Worm (Caenorhabditis elegans) whole organism, young adult: ENCODE results near the gene F41H10.5.

ENCODE experiments used
- B0336.3 ChIP-seq: fragments of 200-800 bp; sonication (Bioruptor generic); IDR thresholded peaks from 2 replicates; pipeline ENCODE4 v1.3.6; 2022; ENCODE audit warnings: missing genetic modification characterization, missing compliant biosample characterization
- F22D6.2 ChIP-seq: sonication (generic microtip); optimal IDR thresholded peaks from 2 replicates; lab custom pipeline; 2016; ENCODE audit warnings: mild to moderate bottlenecking, missing genetic modification characterization, missing compliant biosample characterization
- F23B12.7 ChIP-seq: sonication (generic microtip); optimal IDR thresholded peaks from 2 replicates; lab custom pipeline; 2017; ENCODE audit warnings: missing genetic modification characterization, mild to moderate bottlenecking, missing compliant biosample characterization, antibody characterized with exemption, moderate library complexity; ENCODE audit not compliant: insufficient read depth
- F55B11.4 ChIP-seq: sonication (generic microtip); optimal IDR thresholded peaks from 2 replicates; lab custom pipeline; 2016; ENCODE audit warnings: missing compliant biosample characterization, missing genetic modification characterization, borderline replicate concordance; ENCODE audit not compliant: insufficient read depth
- T07F8.4 ChIP-seq: sonication (generic microtip); optimal IDR thresholded peaks from 2 replicates; lab custom pipeline; 2016; ENCODE audit warnings: mild to moderate bottlenecking, missing genetic modification characterization, moderate library complexity, missing compliant biosample characterization
- Y53F4B.3 ChIP-seq: fragments of 200-800 bp; sonication (Bioruptor generic); IDR thresholded peaks from 2 replicates; pipeline ENCODE4 v1.3.6; 2022; ENCODE audit warnings: missing genetic modification reagents, missing genetic modification characterization, missing compliant biosample characterization
- Y95B8A.8 ChIP-seq: fragments of 200-800 bp; sonication (Bioruptor generic); IDR thresholded peaks from 2 replicates; pipeline ENCODE4 v1.3.6; 2022; ENCODE audit warnings: missing genetic modification reagents, missing genetic modification characterization, missing compliant biosample characterization
- ZK185.1 ChIP-seq: sonication (generic microtip); optimal IDR thresholded peaks from 2 replicates; lab custom pipeline; 2016; ENCODE audit warnings: mild to moderate bottlenecking, missing genetic modification characterization, missing compliant biosample characterization; ENCODE audit not compliant: poor library complexity, severe bottlenecking
- aptf-3 ChIP-seq: fragments of 200-800 bp; sonication (Bioruptor generic); IDR thresholded peaks from 2 replicates; pipeline ENCODE4 v1.3.6; 2022; ENCODE audit warnings: missing genetic modification characterization, missing compliant biosample characterization
- athp-1 ChIP-seq: sonication (generic microtip); optimal IDR thresholded peaks from 2 replicates; lab custom pipeline; 2017; ENCODE audit warnings: mild to moderate bottlenecking, missing genetic modification characterization, missing compliant biosample characterization
- attf-5 ChIP-seq: fragments of 200-800 bp; sonication (Bioruptor generic); optimal IDR thresholded peaks from 2 replicates; lab custom pipeline; 2018; ENCODE audit warnings: mild to moderate bottlenecking, missing genetic modification characterization, missing compliant biosample characterization
- ccch-3 ChIP-seq: fragments of 200-800 bp; sonication (Bioruptor generic); optimal IDR thresholded peaks from 2 replicates; lab custom pipeline; 2018; ENCODE audit warnings: mild to moderate bottlenecking, missing genetic modification characterization, missing compliant biosample characterization
- cebp-1 ChIP-seq, 2 experiments: fragments of 200-800 bp in 1 of 2; sonication (Bioruptor generic) in 1 of 2; sonication (generic microtip) in 1 of 2; IDR thresholded peaks in 1 of 2; optimal IDR thresholded peaks in 1 of 2; 2 replicates each; pipeline versions ENCODE4 v1.3.6 to Lab custom; 2017 to 2022; ENCODE audit warnings: missing compliant biosample characterization in 2 of 2, missing genetic modification characterization in 2 of 2, mild to moderate bottlenecking in 1 of 2, missing genetic modification reagents in 1 of 2, moderate library complexity in 1 of 2
- ceh-100 ChIP-seq: fragments of 200-800 bp; sonication (Bioruptor generic); IDR thresholded peaks from 2 replicates; pipeline ENCODE4 v1.3.6; 2022; ENCODE audit warnings: missing genetic modification reagents, missing genetic modification characterization, missing compliant biosample characterization
- ceh-40 ChIP-seq: fragments of 200-800 bp; sonication (Bioruptor generic); IDR thresholded peaks from 2 replicates; pipeline ENCODE4 v1.3.6; 2022; ENCODE audit warnings: missing genetic modification characterization, missing compliant biosample characterization
- ceh-79 ChIP-seq: sonication (generic microtip); optimal IDR thresholded peaks from 2 replicates; lab custom pipeline; 2017; ENCODE audit warnings: mild to moderate bottlenecking, missing genetic modification characterization, missing compliant biosample characterization
- ceh-91 ChIP-seq: fragments of 200-800 bp; sonication (Bioruptor generic); IDR thresholded peaks from 2 replicates; pipeline ENCODE4 v1.3.6; 2022; ENCODE audit warnings: missing genetic modification reagents, missing genetic modification characterization, missing compliant biosample characterization
- die-1 ChIP-seq: sonication (generic microtip); optimal IDR thresholded peaks from 2 replicates; lab custom pipeline; 2016; ENCODE audit warnings: missing genotype, mild to moderate bottlenecking, missing genetic modification characterization, missing compliant biosample characterization
- dox-1 ChIP-seq: fragments of 200-800 bp; sonication (Bioruptor generic); IDR thresholded peaks from 2 replicates; pipeline ENCODE4 v1.3.6; 2022; ENCODE audit warnings: missing genetic modification reagents, missing genetic modification characterization, missing compliant biosample characterization
- efl-1 ChIP-seq: fragments of 150-350 bp; optimal IDR thresholded peaks from 2 replicates; lab custom pipeline; 2014; ENCODE audit warnings: missing biosample characterization, missing genetic modification reagents, missing genetic modification characterization
- egl-18 ChIP-seq: fragments of 200-800 bp; sonication (Bioruptor generic); IDR thresholded peaks from 2 replicates; pipeline ENCODE4 v1.3.6; 2022; ENCODE audit warnings: missing genetic modification reagents, missing genetic modification characterization, missing compliant biosample characterization
- egl-44 ChIP-seq: fragments of 200-800 bp; sonication (Bioruptor generic); IDR thresholded peaks from 2 replicates; pipeline ENCODE4 v1.3.6; 2022; ENCODE audit warnings: missing genetic modification reagents, missing genetic modification characterization, missing compliant biosample characterization
- ekl-4 ChIP-seq: fragments of 200-800 bp; sonication (Bioruptor generic); IDR thresholded peaks from 2 replicates; pipeline ENCODE4 v1.3.6; 2022; ENCODE audit warnings: missing genetic modification reagents, missing genetic modification characterization, missing compliant biosample characterization
- gei-17 ChIP-seq: fragments of 200-800 bp; sonication (Bioruptor generic); optimal IDR thresholded peaks from 2 replicates; lab custom pipeline; 2018; ENCODE audit warnings: mild to moderate bottlenecking, missing genetic modification characterization, missing compliant biosample characterization
- hlh-26 ChIP-seq: fragments of 200-800 bp; sonication (Bioruptor generic); conservative IDR thresholded peaks from 2 replicates; pipeline ENCODE4 v1.3.6; 2022; ENCODE audit warnings: missing genetic modification reagents, missing genetic modification characterization, missing compliant biosample characterization
- hsf-1 ChIP-seq: fragments of 200-800 bp; sonication (Bioruptor generic); IDR thresholded peaks from 2 replicates; pipeline ENCODE4 v1.3.6; 2022; ENCODE audit warnings: missing genetic modification reagents, missing genetic modification characterization, missing compliant biosample characterization
- lin-54 ChIP-seq: fragments of 200-800 bp; sonication (Bioruptor generic); optimal IDR thresholded peaks from 2 replicates; lab custom pipeline; 2018; ENCODE audit warnings: mild to moderate bottlenecking, missing genetic modification characterization, missing compliant biosample characterization
- madf-6 ChIP-seq: fragments of 200-800 bp; sonication (Bioruptor generic); IDR thresholded peaks from 2 replicates; pipeline ENCODE4 v1.3.6; 2022; ENCODE audit warnings: missing genetic modification reagents, missing genetic modification characterization, missing compliant biosample characterization
- mcd-1 ChIP-seq: fragments of 200-800 bp; sonication (Bioruptor generic); IDR thresholded peaks from 2 replicates; pipeline ENCODE4 v1.3.6; 2022; ENCODE audit warnings: missing genetic modification reagents, missing genetic modification characterization, missing compliant biosample characterization
- nfyb-1 ChIP-seq: fragments of 200-800 bp; sonication (Bioruptor generic); IDR thresholded peaks from 2 replicates; pipeline ENCODE4 v1.3.6; 2022; ENCODE audit warnings: missing genetic modification reagents, missing genetic modification characterization, missing compliant biosample characterization
- nhr-80 ChIP-seq: sonication (generic microtip); optimal IDR thresholded peaks from 2 replicates; lab custom pipeline; 2016; ENCODE audit warnings: missing genetic modification characterization, missing compliant biosample characterization
- pbrm-1 ChIP-seq: fragments of 200-800 bp; sonication (Bioruptor generic); IDR thresholded peaks from 2 replicates; pipeline ENCODE4 v1.3.6; 2022; ENCODE audit warnings: missing genetic modification reagents, missing genetic modification characterization, missing compliant biosample characterization
- rcor-1 ChIP-seq: fragments of 200-800 bp; sonication (Bioruptor generic); IDR thresholded peaks from 2 replicates; pipeline ENCODE4 v1.3.6; 2022; ENCODE audit warnings: missing genetic modification reagents, missing genetic modification characterization, missing compliant biosample characterization
- snpc-4 ChIP-seq, 5 experiments: fragments of 150-350 bp in 1 of 5; sonication (generic microtip) in 4 of 5; optimal IDR thresholded peaks; 2 replicates each; lab custom pipeline; 2014 to 2018; ENCODE audit warnings: missing genetic modification characterization in 5 of 5, missing biosample characterization in 3 of 5, antibody characterized with exemption in 2 of 5, mild to moderate bottlenecking in 2 of 5, missing compliant biosample characterization in 2 of 5, missing genotype in 2 of 5, moderate library complexity in 2 of 5, missing genetic modification reagents in 1 of 5
- somi-1 ChIP-seq: fragments of 200-800 bp; sonication (Bioruptor generic); optimal IDR thresholded peaks from 2 replicates; lab custom pipeline; 2018; ENCODE audit warnings: mild to moderate bottlenecking, missing genetic modification characterization, missing compliant biosample characterization
- tbp1 ChIP-seq: fragments of 200-800 bp; sonication (Bioruptor generic); optimal IDR thresholded peaks from 2 replicates; lab custom pipeline; 2018; ENCODE audit warnings: mild to moderate bottlenecking, missing genetic modification characterization, missing compliant biosample characterization
- tlf-1 ChIP-seq: fragments of 200-800 bp; sonication (Bioruptor generic); optimal IDR thresholded peaks from 2 replicates; lab custom pipeline; 2018; ENCODE audit warnings: mild to moderate bottlenecking, missing genetic modification characterization, missing compliant biosample characterization
- unc-62 ChIP-seq: fragments of 150-350 bp; optimal IDR thresholded peaks from 2 replicates; lab custom pipeline; 2014; ENCODE audit warnings: missing biosample characterization, missing genetic modification reagents, missing genetic modification characterization
- xnd-1 ChIP-seq: sonication (generic microtip); optimal IDR thresholded peaks from 2 replicates; lab custom pipeline; 2016; ENCODE audit warnings: missing genotype, missing genetic modification reagents, missing genetic modification characterization, missing compliant biosample characterization
- zfh-2 ChIP-seq: fragments of 200-800 bp; sonication (Bioruptor generic); conservative IDR thresholded peaks from 2 replicates; pipeline ENCODE4 v1.3.6; 2022; ENCODE audit warnings: missing genetic modification reagents, missing genetic modification characterization, missing compliant biosample characterization
- ztf-26 ChIP-seq: sonication (generic microtip); optimal IDR thresholded peaks from 2 replicates; lab custom pipeline; 2017; ENCODE audit warnings: missing genetic modification characterization, missing compliant biosample characterization

F41H10.5 gene

DNA sequence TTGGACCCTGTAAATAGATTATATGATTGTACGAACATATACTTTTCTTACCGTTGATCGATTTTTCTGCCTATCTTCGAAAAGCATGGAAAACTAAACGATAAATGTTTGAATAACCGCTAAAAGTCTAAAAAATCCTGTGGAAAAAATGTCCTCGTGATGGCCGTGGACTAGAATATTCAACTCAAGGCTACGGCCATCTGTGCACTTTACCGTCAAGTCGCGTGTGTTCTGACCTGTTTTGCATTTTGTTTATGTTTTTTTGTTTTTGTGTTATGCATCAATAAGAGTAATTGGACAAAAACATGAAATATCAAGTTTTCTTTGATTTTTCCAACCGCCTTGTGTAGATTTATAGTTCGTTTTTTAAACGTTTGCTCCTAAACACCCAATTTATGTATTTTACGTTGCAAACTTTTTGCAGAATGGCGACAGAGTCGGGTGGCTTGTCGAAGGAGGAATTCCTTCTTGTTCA lies 3.5 kb downstream of the F41H10.5 start, which contains the start of the genes hda-6 and F41H10.4 (continued):
- TF ChIP-seq B0336.3 (GFP tag; lab: Robert Waterston, UW) (0 out of 2 replicates have a peak, but pooled peaks have one; percentile 31), F55B11.4 (tag; lab: Kevin White, UChicago) (no peak), tbp1 (GFP tag; lab: Kevin White, UChicago) (peak; percentile 56)

DNA sequence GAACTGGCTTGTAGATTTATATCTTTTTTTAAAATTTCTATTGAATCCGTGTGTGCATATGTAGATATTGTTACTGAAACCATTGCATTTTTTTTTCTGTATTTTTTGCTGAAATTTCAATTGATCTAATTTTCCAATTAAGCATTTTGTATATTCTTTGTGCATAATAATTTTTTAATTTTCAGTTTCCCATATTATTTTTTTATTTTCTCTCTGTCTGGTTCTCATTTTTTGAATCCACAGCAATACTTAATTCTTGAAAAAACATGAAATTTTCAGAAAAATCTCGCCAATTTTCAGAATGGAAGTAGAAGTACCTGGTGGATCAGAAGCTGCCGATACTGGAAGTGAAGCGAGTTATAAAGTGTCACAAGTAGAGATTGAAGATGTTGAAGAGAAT lies 5.9 kb downstream of the F41H10.5 start, which contains the start of gene sand-1:
Gene sand-1, plus strand, starts transcription at position 301 of the 400 bp plus-strand sequence.
- TF ChIP-seq ztf-26 (tag; lab: Kevin White, UChicago) (no peak), hlh-26 (GFP tag; lab: Robert Waterston, UW) (no peak), snpc-4 (GFP tag; optimal IDR thresholded peaks at IDR 0.05; lab: Kevin White, UChicago) (no peak), snpc-4 (tag; optimal IDR thresholded peaks at IDR 0.05; lab: Kevin White, UChicago) (peak in 1 of 4 experiments; percentile 66), unc-62 (GFP tag; lab: Kevin White, UChicago) (no peak), athp-1 (tag; lab: Kevin White, UChicago) (peak; percentile 30), hsf-1 (GFP tag; lab: Robert Waterston, UW) (no peak), efl-1 (GFP tag; lab: Kevin White, UChicago) (no peak), Y95B8A.8 (GFP tag; lab: Robert Waterston, UW) (no peak), aptf-3 (GFP tag; lab: Robert Waterston, UW) (no peak), F22D6.2 (tag; lab: Kevin White, UChicago) (no peak), F23B12.7 (tag; lab: Kevin White, UChicago) (no peak), ekl-4 (no peak), gei-17 (no peak)

DNA sequence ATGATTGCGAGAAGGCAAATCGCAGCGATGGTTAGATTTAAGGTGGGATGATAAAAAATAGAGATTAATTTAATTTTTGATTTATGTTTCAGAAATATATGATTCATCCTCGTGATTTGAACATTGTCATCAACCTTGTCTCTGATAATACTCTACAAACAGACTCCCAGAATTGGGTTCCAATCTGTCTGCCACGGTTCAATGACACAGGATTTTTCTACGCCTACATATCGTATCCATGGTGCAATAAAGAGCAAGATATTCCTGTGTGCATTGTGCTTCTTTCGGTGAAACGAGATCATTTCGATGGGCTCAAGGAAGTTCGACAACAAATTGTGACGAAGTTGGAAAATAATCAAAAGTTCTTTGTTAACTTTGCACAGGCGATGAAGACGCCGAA lies 7.2 kb downstream of the F41H10.5 start:
- TF ChIP-seq ccch-3 (no peak), die-1 (tag; lab: Kevin White, UChicago) (no peak), ceh-40 (no peak), T07F8.4 (tag; lab: Kevin White, UChicago) (no peak), Y53F4B.3 (GFP tag; lab: Robert Waterston, UW) (no peak), ZK185.1 (tag; lab: Kevin White, UChicago) (no peak), egl-44 (no peak), somi-1 (GFP tag; lab: Kevin White, UChicago) (no peak), hlh-26 (GFP tag; lab: Robert Waterston, UW) (no peak), ceh-79 (tag; lab: Kevin White, UChicago) (no peak)

DNA sequence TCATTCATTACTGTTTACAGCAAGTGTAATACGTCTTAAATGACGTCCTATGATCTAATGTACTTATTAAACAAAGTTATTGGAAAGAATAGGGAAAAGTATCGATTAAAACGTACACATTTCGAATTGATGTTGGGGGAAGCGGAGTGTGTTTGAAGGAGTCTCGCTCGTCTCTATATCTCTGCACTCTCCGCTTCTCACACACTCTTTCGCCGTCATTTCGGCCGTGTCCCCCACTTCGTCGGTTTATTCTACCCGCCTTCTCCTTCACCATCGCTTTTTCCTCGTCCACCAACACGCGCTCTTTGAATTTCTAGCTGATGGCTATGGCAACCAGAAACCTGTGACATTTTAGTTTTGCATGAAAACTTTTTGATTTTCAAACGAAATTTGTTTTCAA lies 8.2 kb downstream of the F41H10.5 start:
- 0 out of 2 replicates have a peak, but pooled peaks have one; percentile 20 for TF ChIP-seq nfyb-1 (GFP tag; lab: Robert Waterston, UW)
- peak; percentile 52 for TF ChIP-seq madf-6
- peak; percentile 11 for TF ChIP-seq nhr-80 (tag; lab: Kevin White, UChicago)
- peak; percentile 63; the same call in 1 of the 2 replicates for TF ChIP-seq egl-18 (GFP tag; lab: Robert Waterston, UW)
- peak; percentile 67 for TF ChIP-seq mcd-1 (GFP tag; lab: Robert Waterston, UW)
- TF ChIP-seq xnd-1 (tag; lab: Kevin White, UChicago): no peak
- TF ChIP-seq ekl-4: 0 out of 2 replicates have a peak, but pooled peaks have one; percentile 48
- TF ChIP-seq Y95B8A.8 (GFP tag; lab: Robert Waterston, UW): 0 out of 2 replicates have a peak, but pooled peaks have one; percentile 40
- no peak for TF ChIP-seq ceh-91
- TF ChIP-seq snpc-4 (GFP tag; optimal IDR thresholded peaks at IDR 0.05; lab: Kevin White, UChicago): no peak
- peak in 2 of 4 experiments; percentile 20 to 67 for TF ChIP-seq snpc-4 (tag; optimal IDR thresholded peaks at IDR 0.05; lab: Kevin White, UChicago)
- TF ChIP-seq attf-5 (GFP tag; lab: Kevin White, UChicago): peak; percentile 77
- TF ChIP-seq hsf-1 (GFP tag; lab: Robert Waterston, UW): no peak
- TF ChIP-seq pbrm-1 (GFP tag; lab: Robert Waterston, UW): 0 out of 2 replicates have a peak, but pooled peaks have one; percentile 31
- TF ChIP-seq zfh-2 (GFP tag; lab: Robert Waterston, UW): peak; percentile 63
- peak; percentile 6 for TF ChIP-seq lin-54 (GFP tag; lab: Kevin White, UChicago)
- TF ChIP-seq cebp-1 (GFP tag; IDR thresholded peaks at IDR 0.05; lab: Robert Waterston, UW): no peak
- TF ChIP-seq cebp-1 (tag; optimal IDR thresholded peaks at IDR 0.05; lab: Kevin White, UChicago): peak; percentile 49
- peak; percentile 36; the same call in 1 of the 2 replicates for TF ChIP-seq dox-1 (GFP tag; lab: Robert Waterston, UW)
- no peak for TF ChIP-seq ceh-100
- no peak for TF ChIP-seq rcor-1 (GFP tag; lab: Robert Waterston, UW)
- TF ChIP-seq tlf-1 (GFP tag; lab: Kevin White, UChicago): no peak
- TF ChIP-seq tbp1 (GFP tag; lab: Kevin White, UChicago): peak; percentile 8
- peak; percentile 46; the same call in 1 of the 2 replicates for TF ChIP-seq B0336.3 (GFP tag; lab: Robert Waterston, UW)
